Fruit fly (Drosophila melanogaster) whole organism, embryonic: ENCODE data around the gene CG5498.

Experiments used
- B-H2 ChIP-seq: fragments of 200-800 bp; sonication (Bioruptor generic); optimal IDR thresholded peaks from 2 replicates; lab custom pipeline; 2018; ENCODE audit warnings: missing biosample characterization, mild to moderate bottlenecking, missing genetic modification characterization
- CG12155 ChIP-seq: fragments of 200-800 bp; sonication (Bioruptor generic); optimal IDR thresholded peaks from 3 replicates; lab custom pipeline; 2016; ENCODE audit warnings: missing biosample characterization, missing genetic modification characterization
- CG12744 ChIP-seq: fragments of 200-800 bp; sonication (Bioruptor generic); optimal IDR thresholded peaks from 2 replicates; lab custom pipeline; 2016; ENCODE audit warnings: missing biosample characterization, missing genetic modification characterization
- CG16863 ChIP-seq: fragments of 200-800 bp; sonication (Bioruptor generic); optimal IDR thresholded peaks from 3 replicates; lab custom pipeline; 2016; ENCODE audit warnings: missing biosample characterization, missing genetic modification characterization
- CG17361 ChIP-seq: fragments of 200-800 bp; sonication (Bioruptor generic); IDR thresholded peaks from 3 replicates; pipeline ENCODE4 v1.3.6; 2022; ENCODE audit warnings: missing biosample characterization, missing genetic modification characterization
- CG18599 ChIP-seq: fragments of 200-800 bp; sonication (Bioruptor generic); optimal IDR thresholded peaks from 3 replicates; lab custom pipeline; 2017; ENCODE audit warnings: missing biosample characterization, missing genetic modification characterization, mild to moderate bottlenecking, moderate library complexity, missing genetic modification reagents
- CG18764 ChIP-seq: fragments of 200-800 bp; sonication (Bioruptor generic); optimal IDR thresholded peaks from 3 replicates; lab custom pipeline; 2016; ENCODE audit warnings: missing biosample characterization, missing genetic modification characterization
- CG4360 ChIP-seq: fragments of 200-800 bp; sonication (Bioruptor generic); IDR thresholded peaks from 2 replicates; pipeline ENCODE4 v1.3.6; 2022; ENCODE audit warnings: missing biosample characterization, missing genetic modification characterization
- CG4707 ChIP-seq: fragments of 200-800 bp; sonication (Bioruptor generic); optimal IDR thresholded peaks from 2 replicates; lab custom pipeline; 2018; ENCODE audit warnings: missing biosample characterization, mild to moderate bottlenecking, missing genetic modification characterization, moderate library complexity
- CG5180 ChIP-seq: fragments of 200-800 bp; sonication (Bioruptor generic); optimal IDR thresholded peaks from 3 replicates; lab custom pipeline; 2017; ENCODE audit warnings: missing biosample characterization, missing genetic modification characterization, mild to moderate bottlenecking, moderate library complexity, missing genetic modification reagents
- CG6272 ChIP-seq: fragments of 200-800 bp; sonication (Bioruptor generic); IDR thresholded peaks from 2 replicates; pipeline ENCODE4 v1.3.6; 2022; ENCODE audit warnings: missing biosample characterization, missing genetic modification characterization
- CG6683 ChIP-seq: fragments of 200-800 bp; sonication (Bioruptor generic); optimal IDR thresholded peaks from 2 replicates; lab custom pipeline; 2017; ENCODE audit warnings: missing biosample characterization, mild to moderate bottlenecking, missing genetic modification characterization, missing genetic modification reagents
- CG7271 ChIP-seq: fragments of 200-800 bp; sonication (Bioruptor generic); optimal IDR thresholded peaks from 2 replicates; lab custom pipeline; 2018; ENCODE audit warnings: missing biosample characterization, mild to moderate bottlenecking, missing genetic modification characterization, moderate library complexity
- CG7357 ChIP-seq: fragments of 200-800 bp; sonication (Bioruptor generic); IDR thresholded peaks from 3 replicates; pipeline ENCODE4 v1.3.6; 2022; ENCODE audit warnings: missing biosample characterization, missing genetic modification characterization
- CG9215 ChIP-seq: fragments of 200-800 bp; sonication (Bioruptor generic); IDR thresholded peaks from 2 replicates; pipeline ENCODE4 v1.3.6; 2022; ENCODE audit warnings: missing biosample characterization, missing genetic modification characterization
- Elba2 ChIP-seq: fragments of 200-800 bp; sonication (Bioruptor generic); optimal IDR thresholded peaks from 3 replicates; lab custom pipeline; 2016; ENCODE audit warnings: missing biosample characterization, missing genetic modification characterization
- HHEX ChIP-seq: fragments of 200-800 bp; sonication (Bioruptor generic); optimal IDR thresholded peaks from 3 replicates; lab custom pipeline; 2017; ENCODE audit warnings: missing biosample characterization, mild to moderate bottlenecking, missing genetic modification characterization, missing genetic modification reagents
- Hey ChIP-seq: fragments of 200-800 bp; sonication (Bioruptor generic); optimal IDR thresholded peaks from 3 replicates; lab custom pipeline; 2018; ENCODE audit warnings: missing biosample characterization, mild to moderate bottlenecking, missing genetic modification characterization
- Hmx ChIP-seq: fragments of 200-800 bp; sonication (Bioruptor generic); optimal IDR thresholded peaks from 2 replicates; lab custom pipeline; 2016; ENCODE audit warnings: missing biosample characterization, missing genetic modification characterization
- Lhr ChIP-seq: fragments of 200-800 bp; sonication (Bioruptor generic); optimal IDR thresholded peaks from 3 replicates; lab custom pipeline; 2017; ENCODE audit warnings: mild to moderate bottlenecking, missing biosample characterization, missing genetic modification reagents, missing genetic modification characterization
- Lpt ChIP-seq: fragments of >200 bp; optimal IDR thresholded peaks from 2 replicates; lab custom pipeline; 2018; ENCODE audit warnings: missing biosample characterization, missing genetic modification characterization
- Med ChIP-seq: fragments of 200-800 bp; sonication (Bioruptor generic); peaks from one replicate; lab custom pipeline; 2016; ENCODE audit warnings: missing biosample characterization, missing genetic modification characterization, mild to moderate bottlenecking, inconsistent platforms, moderate library complexity
- NK7.1 ChIP-seq: fragments of 200-800 bp; sonication (Bioruptor generic); optimal IDR thresholded peaks from 3 replicates; lab custom pipeline; 2016; ENCODE audit warnings: missing biosample characterization, missing genetic modification characterization
- Oaz ChIP-seq: fragments of 200-800 bp; sonication (Bioruptor generic); IDR thresholded peaks from 2 replicates; pipeline ENCODE4 v1.3.6; 2022; ENCODE audit warnings: missing biosample characterization, missing genetic modification characterization
- br ChIP-seq: fragments of >200 bp; optimal IDR thresholded peaks from 2 replicates; lab custom pipeline; 2017
- cad ChIP-seq: fragments of >200 bp; optimal IDR thresholded peaks from 2 replicates; lab custom pipeline; 2017; ENCODE audit warnings: missing biosample characterization, missing genetic modification characterization
- chm ChIP-seq: fragments of 200-800 bp; sonication (Bioruptor generic); IDR thresholded peaks from 2 replicates; pipeline ENCODE4 v1.3.6; 2022; ENCODE audit warnings: missing biosample characterization, missing genetic modification characterization
- danr ChIP-seq: fragments of 200-800 bp; sonication (Bioruptor generic); IDR thresholded peaks from 2 replicates; pipeline ENCODE4 v1.3.6; 2022; ENCODE audit warnings: missing biosample characterization, missing genetic modification characterization
- dati ChIP-seq: fragments of 200-800 bp; sonication (Bioruptor generic); IDR thresholded peaks from 2 replicates; pipeline ENCODE4 v1.3.6; 2022; ENCODE audit warnings: missing biosample characterization, missing genetic modification characterization
- en ChIP-seq: fragments of 200-800 bp; sonication (Bioruptor generic); optimal IDR thresholded peaks from 2 replicates; lab custom pipeline; 2016; ENCODE audit warnings: missing biosample characterization, missing genetic modification characterization
- ewg ChIP-seq: fragments of 200-800 bp; sonication (Bioruptor generic); optimal IDR thresholded peaks from 3 replicates; lab custom pipeline; 2017; ENCODE audit warnings: mild to moderate bottlenecking, missing biosample characterization, missing genetic modification reagents, missing genetic modification characterization
- gt ChIP-seq: fragments of 200-800 bp; sonication (Bioruptor generic); IDR thresholded peaks from 2 replicates; pipeline ENCODE4 v1.3.6; 2022; ENCODE audit warnings: missing biosample characterization, missing genetic modification characterization
- hkb ChIP-seq, 2 experiments: fragments of 200-800 bp in 1 of 2; fragments of >200 bp in 1 of 2; sonication (Bioruptor generic) in 1 of 2; IDR thresholded peaks in 1 of 2; optimal IDR thresholded peaks in 1 of 2; 2 replicates each; pipeline versions ENCODE4 v1.3.6 to Lab custom; 2017 to 2022; ENCODE audit warnings: missing biosample characterization in 1 of 2, missing genetic modification characterization in 1 of 2
- inv ChIP-seq: fragments of 200-800 bp; sonication (Bioruptor generic); IDR thresholded peaks from 2 replicates; pipeline ENCODE4 v1.3.6; 2022; ENCODE audit warnings: missing biosample characterization, missing genetic modification characterization; ENCODE audit not compliant: partially characterized antibody
- lov ChIP-seq, 2 experiments: fragments of 200-800 bp in 1 of 2; fragments of >200 bp in 1 of 2; sonication (Bioruptor generic) in 1 of 2; IDR thresholded peaks in 1 of 2; optimal IDR thresholded peaks in 1 of 2; 2 replicates in 1 of 2; 3 replicates in 1 of 2; pipeline versions ENCODE4 v1.3.6 to Lab custom; 2017 to 2022; ENCODE audit warnings: missing biosample characterization in 1 of 2, missing genetic modification characterization in 1 of 2
- nerfin-2 ChIP-seq: fragments of 200-800 bp; sonication (Bioruptor generic); IDR thresholded peaks from 2 replicates; pipeline ENCODE4 v1.3.6; 2022; ENCODE audit warnings: missing biosample characterization, missing genetic modification characterization; ENCODE audit not compliant: partially characterized antibody
- pita ChIP-seq: fragments of 200-800 bp; sonication (Bioruptor generic); optimal IDR thresholded peaks from 2 replicates; lab custom pipeline; 2017; ENCODE audit warnings: missing biosample characterization, mild to moderate bottlenecking, missing genetic modification characterization
- slp2 ChIP-seq: fragments of 200-800 bp; sonication (Bioruptor generic); optimal IDR thresholded peaks from 2 replicates; lab custom pipeline; 2016; ENCODE audit warnings: missing biosample characterization, missing genetic modification characterization
- twi ChIP-seq: fragments of 200-800 bp; optimal IDR thresholded peaks from 2 replicates; lab custom pipeline; 2019; ENCODE audit warnings: missing biosample characterization, mild to moderate bottlenecking, missing genetic modification characterization, moderate library complexity
- zen ChIP-seq: fragments of 200-800 bp; sonication (Bioruptor generic); optimal IDR thresholded peaks from 3 replicates; lab custom pipeline; 2018; ENCODE audit warnings: missing biosample characterization, mild to moderate bottlenecking, missing genetic modification characterization, moderate library complexity

The CG5498 gene

DNA sequence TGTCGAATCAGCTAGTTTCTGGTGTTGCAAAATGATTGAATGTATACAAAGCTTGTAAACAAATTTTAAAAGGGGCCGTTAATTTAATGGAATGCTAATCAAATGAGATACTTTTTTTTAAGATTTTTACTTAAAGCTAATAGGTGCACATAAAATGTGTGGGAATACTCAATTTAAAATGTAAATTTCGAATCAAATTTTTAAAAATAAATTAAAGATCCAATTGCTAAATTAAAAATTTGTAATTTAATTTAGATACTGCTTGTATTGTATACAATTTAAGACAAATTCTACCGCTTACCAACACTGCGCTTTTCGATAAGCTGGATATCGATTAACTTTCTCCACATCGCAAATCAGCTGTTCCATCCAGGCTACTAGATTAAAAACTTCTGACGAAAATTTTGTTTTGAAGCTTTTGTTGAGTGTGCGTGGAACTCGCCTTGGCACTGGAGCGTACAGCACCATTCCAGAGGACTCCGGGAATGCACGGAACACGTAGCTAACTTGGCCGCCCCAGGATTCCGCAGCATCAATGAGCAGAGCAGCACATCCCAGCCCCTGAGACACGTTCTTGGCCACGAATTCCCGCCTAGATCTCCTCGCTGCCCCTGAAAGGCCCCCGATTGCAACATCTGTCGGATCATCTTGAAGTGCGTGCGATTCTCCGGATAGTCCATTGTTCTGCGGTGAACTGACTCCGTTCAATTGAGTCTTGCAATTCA, at the start of gene CG5498, which contains the start of gene fbl (continued):
- TF ChIP-seq CG5180 (GFP tag; lab: Kevin White, UChicago) (peak; percentile 7), gt (no peak), Elba2 (no peak), hkb (optimal IDR thresholded peaks at IDR 0.05; lab: Kevin White, UChicago) (no peak), hkb (GFP tag; IDR thresholded peaks at IDR 0.05; lab: Robert Waterston, UW) (0 out of 2 replicates have a peak, but pooled peaks have one; percentile 46), CG6272 (GFP tag; lab: Robert Waterston, UW) (no peak), zen (peak; percentile 34), slp2 (GFP tag; lab: Kevin White, UChicago) (no peak), CG6683 (peak; percentile 42), twi (tag; lab: Kevin White, UChicago) (peak; percentile 19), br (lab: Kevin White, UChicago) (no peak), CG4707 (GFP tag; lab: Kevin White, UChicago) (no peak), danr (GFP tag; lab: Robert Waterston, UW) (no peak), NK7.1 (GFP tag; lab: Kevin White, UChicago) (no peak), lov (optimal IDR thresholded peaks at IDR 0.05; lab: Kevin White, UChicago) (no peak), lov (GFP tag; IDR thresholded peaks at IDR 0.05; lab: Robert Waterston, UW) (no peak), inv (GFP tag; lab: Robert Waterston, UW) (no peak), CG18599 (peak; percentile 77), Hey (tag; lab: Kevin White, UChicago) (no peak), Hmx (peak; percentile 11), en (GFP tag; lab: Kevin White, UChicago) (no peak), CG16863 (GFP tag; lab: Kevin White, UChicago) (no peak), CG12155 (GFP tag; lab: Kevin White, UChicago) (peak; percentile 74), CG7271 (tag; lab: Kevin White, UChicago) (peak; percentile 1), chm (GFP tag; lab: Robert Waterston, UW) (no peak), CG17361 (GFP tag; lab: Robert Waterston, UW) (peak; percentile 80; the same call in 2 of the 3 replicates), CG18764 (GFP tag; lab: Kevin White, UChicago) (peak; percentile 39), dati (GFP tag; lab: Robert Waterston, UW) (no peak), pita (GFP tag; lab: Kevin White, UChicago) (no peak), Med (GFP tag; lab: Kevin White, UChicago) (peak; percentile 73), ewg (GFP tag; lab: Kevin White, UChicago) (peak; percentile 29), CG9215 (GFP tag; lab: Robert Waterston, UW) (no peak), B-H2 (peak; percentile 70), cad (GFP tag; lab: Kevin White, UChicago) (no peak), nerfin-2 (GFP tag; lab: Robert Waterston, UW) (no peak), Lpt (GFP tag; lab: Kevin White, UChicago) (no peak), Lhr (GFP tag; lab: Kevin White, UChicago) (peak; percentile 43), Oaz (no peak), CG12744 (GFP tag; lab: Kevin White, UChicago) (peak; percentile 29), CG4360 (GFP tag; lab: Robert Waterston, UW) (no peak), CG7357 (no peak), HHEX (GFP tag; lab: Kevin White, UChicago) (no peak)
